Worm (Caenorhabditis elegans): ENCODE data around the gene gst-13.

DNA sequence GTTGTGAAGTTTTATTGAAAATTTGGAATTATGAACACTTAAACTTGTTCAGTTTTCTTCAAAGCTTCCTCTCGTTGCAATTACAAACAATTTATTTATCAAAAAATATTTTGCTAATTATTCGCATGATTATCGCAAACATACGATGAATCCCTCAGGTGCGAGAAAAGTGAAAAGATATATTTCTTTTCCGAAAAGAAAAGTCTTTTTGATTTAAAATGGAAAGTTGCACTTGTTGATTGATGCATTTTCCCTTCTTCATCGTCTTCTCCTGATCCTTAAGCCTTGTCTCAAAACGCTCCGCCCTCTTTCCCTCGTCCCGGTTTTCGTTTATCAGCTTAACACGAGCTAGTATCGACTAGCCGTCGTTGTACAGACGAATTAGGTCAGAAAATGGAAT, 1.2 kb downstream of the gst-13 start:
- no peak for TF ChIP-seq hmg-20 (GFP tag; IDR thresholded peaks at IDR 0.05)
- no peak for TF ChIP-seq bed-1 (GFP tag; IDR thresholded peaks at IDR 0.05)
- no peak for TF ChIP-seq nfya-1 (tag; optimal IDR thresholded peaks at IDR 0.05; ENCODE audit: borderline replicate concordance, insufficient read depth)
- TF ChIP-seq F49E8.2 (tag; optimal IDR thresholded peaks at IDR 0.05; ENCODE audit: insufficient read depth), result no peak
- no peak for TF ChIP-seq F37B4.10 (GFP tag; IDR thresholded peaks at IDR 0.05)
- no peak for TF ChIP-seq B0261.1 (tag; optimal IDR thresholded peaks at IDR 0.05)
- TF ChIP-seq F23B12.7 (tag; optimal IDR thresholded peaks at IDR 0.05; ENCODE audit: insufficient read depth), result no peak
- no peak for TF ChIP-seq nhr-90 (tag; optimal IDR thresholded peaks at IDR 0.05)
- no peak for TF ChIP-seq aptf-3 (GFP tag; IDR thresholded peaks at IDR 0.05)
- no peak for TF ChIP-seq D2030.7 (GFP tag; IDR thresholded peaks at IDR 0.05)

All from whole organism, young adult.